Fruit fly (Drosophila melanogaster) whole organism, wandering third instar larva: ENCODE data around the gene CG9300.

Source experiments
- Abd-B ChIP-seq: fragments of >200 bp; optimal IDR thresholded peaks from 2 replicates; lab custom pipeline; 2017; ENCODE audit warnings: missing biosample characterization, missing genetic modification characterization
- CG32264 ChIP-seq: fragments of 200-800 bp; sonication (Bioruptor generic); optimal IDR thresholded peaks from 2 replicates; lab custom pipeline; 2016; ENCODE audit warnings: missing biosample characterization, missing genetic modification characterization
- CG9705 ChIP-seq: fragments of 200-800 bp; sonication (Bioruptor generic); optimal IDR thresholded peaks from 2 replicates; lab custom pipeline; 2018; ENCODE audit warnings: missing biosample characterization, mild to moderate bottlenecking, missing genetic modification characterization
- CrebA ChIP-seq: fragments of 200-800 bp; sonication (Bioruptor generic); optimal IDR thresholded peaks from 2 replicates; lab custom pipeline; 2016; ENCODE audit warnings: missing biosample characterization, mild to moderate bottlenecking, missing genetic modification characterization, borderline replicate concordance
- Dfd ChIP-seq: fragments of >200 bp; optimal IDR thresholded peaks from 2 replicates; lab custom pipeline; 2017; ENCODE audit warnings: missing biosample characterization, missing genetic modification characterization
- Dif ChIP-seq: fragments of 200-275, 200-300 bp; sonication (Bioruptor generic); optimal IDR thresholded peaks from 2 replicates; lab custom pipeline; 2018; ENCODE audit warnings: missing biosample characterization, missing genetic modification characterization; ENCODE audit not compliant: partially characterized antibody
- HLH106 ChIP-seq: fragments of 200-800 bp; optimal IDR thresholded peaks from 3 replicates; lab custom pipeline; 2019; ENCODE audit warnings: missing biosample characterization, mild to moderate bottlenecking, missing genetic modification characterization, moderate library complexity
- Hnf4 ChIP-seq: fragments of 200-800 bp; sonication (Bioruptor generic); optimal IDR thresholded peaks from 2 replicates; lab custom pipeline; 2016; ENCODE audit warnings: missing biosample characterization, mild to moderate bottlenecking, missing genetic modification characterization
- Hr78 ChIP-seq: fragments of >200 bp; optimal IDR thresholded peaks from 2 replicates; lab custom pipeline; 2017; ENCODE audit warnings: missing biosample characterization, missing genetic modification characterization
- Hr83 ChIP-seq: fragments of 200-300 bp; sonication (Bioruptor generic); optimal IDR thresholded peaks from 2 replicates; lab custom pipeline; 2016; ENCODE audit warnings: missing biosample characterization, mild to moderate bottlenecking, missing genetic modification characterization, moderate library complexity; ENCODE audit not compliant: poor library complexity, severe bottlenecking
- Jra ChIP-seq: sonication (Bioruptor generic); optimal IDR thresholded peaks from 2 replicates; lab custom pipeline; 2016; ENCODE audit warnings: missing biosample characterization, missing genetic modification characterization
- Myc ChIP-seq: fragments of >200 bp; optimal IDR thresholded peaks from 2 replicates; lab custom pipeline; 2017
- N ChIP-seq: fragments of >200 bp; optimal IDR thresholded peaks from 2 replicates; lab custom pipeline; 2018; ENCODE audit warnings: missing biosample characterization, missing external identifiers, missing genetic modification characterization
- OdsH ChIP-seq: fragments of 200-800 bp; sonication (Bioruptor generic); optimal IDR thresholded peaks from 2 replicates; lab custom pipeline; 2016; ENCODE audit warnings: missing biosample characterization, mild to moderate bottlenecking, missing genetic modification characterization
- Rel ChIP-seq, 2 experiments: fragments of 200-800 bp; sonication (Bioruptor generic) in 1 of 2; optimal IDR thresholded peaks; 2 replicates in 1 of 2; 3 replicates in 1 of 2; lab custom pipeline; 2016 to 2019; ENCODE audit warnings: mild to moderate bottlenecking in 2 of 2, missing biosample characterization in 2 of 2, missing genetic modification characterization in 2 of 2, moderate library complexity in 1 of 2
- Vsx2 ChIP-seq: fragments of 200-300, 225-300 bp; sonication (Bioruptor generic); optimal IDR thresholded peaks from 2 replicates; lab custom pipeline; 2018; ENCODE audit warnings: missing biosample characterization, missing genetic modification characterization; ENCODE audit not compliant: partially characterized antibody
- br ChIP-seq: fragments of 200-800 bp; sonication (Bioruptor generic); optimal IDR thresholded peaks from 2 replicates; lab custom pipeline; 2016; ENCODE audit warnings: missing biosample characterization, missing genetic modification characterization
- dl ChIP-seq, 2 experiments: fragments of 175-275, 200-275 bp in 1 of 2; fragments of 200-275 bp in 1 of 2; sonication (Bioruptor generic); optimal IDR thresholded peaks; lab custom pipeline; 2018; ENCODE audit warnings: mild to moderate bottlenecking in 2 of 2, missing biosample characterization in 2 of 2, missing genetic modification characterization in 2 of 2, moderate library complexity in 2 of 2; ENCODE audit not compliant: partially characterized antibody in 2 of 2, insufficient read depth in 1 of 2
- dmrt93B ChIP-seq: fragments of 200-800 bp; sonication (Bioruptor generic); optimal IDR thresholded peaks from 2 replicates; lab custom pipeline; 2018; ENCODE audit warnings: missing biosample characterization, mild to moderate bottlenecking, missing genetic modification characterization
- dsf ChIP-seq: sonication (Bioruptor generic); optimal IDR thresholded peaks from 2 replicates; lab custom pipeline; 2016; ENCODE audit warnings: missing biosample characterization, missing genetic modification characterization, borderline replicate concordance
- foxo ChIP-seq, 2 experiments: fragments of 200-800 bp; sonication (Bioruptor generic); optimal IDR thresholded peaks; 2 replicates in 1 of 2; 3 replicates in 1 of 2; lab custom pipeline; 2016 to 2017; ENCODE audit warnings: missing biosample characterization in 2 of 2, missing genetic modification characterization in 2 of 2
- fru ChIP-seq: fragments of 200-800 bp; sonication (Bioruptor generic); optimal IDR thresholded peaks from 3 replicates; lab custom pipeline; 2016; ENCODE audit warnings: missing biosample characterization, mild to moderate bottlenecking, missing genetic modification characterization
- h ChIP-seq: fragments of 200-800 bp; sonication (Bioruptor generic); optimal IDR thresholded peaks from 3 replicates; lab custom pipeline; 2016; ENCODE audit warnings: missing biosample characterization, mild to moderate bottlenecking, missing genetic modification characterization
- jim ChIP-seq: fragments of 175-275, 200-325 bp; sonication (Bioruptor generic); optimal IDR thresholded peaks from 2 replicates; lab custom pipeline; 2016; ENCODE audit warnings: missing biosample characterization, mild to moderate bottlenecking, missing genetic modification characterization
- lola ChIP-seq: fragments of >200 bp; optimal IDR thresholded peaks from 2 replicates; lab custom pipeline; 2017; ENCODE audit warnings: missing biosample characterization, missing genetic modification characterization
- pan ChIP-seq: fragments of >200 bp; optimal IDR thresholded peaks from 2 replicates; lab custom pipeline; 2017
- psq ChIP-seq: fragments of 200-800 bp; sonication (Bioruptor generic); optimal IDR thresholded peaks from 3 replicates; lab custom pipeline; 2017; ENCODE audit warnings: missing biosample characterization, mild to moderate bottlenecking, missing genetic modification characterization, moderate library complexity
- rgr ChIP-seq: fragments of 200-800 bp; sonication (Bioruptor generic); optimal IDR thresholded peaks from 3 replicates; lab custom pipeline; 2016; ENCODE audit warnings: missing biosample characterization, mild to moderate bottlenecking, missing genetic modification characterization
- sage ChIP-seq: fragments of 200-800 bp; sonication (Bioruptor generic); optimal IDR thresholded peaks from 2 replicates; lab custom pipeline; 2016; ENCODE audit warnings: missing biosample characterization, mild to moderate bottlenecking, missing genetic modification characterization
- tai ChIP-seq: sonication (Bioruptor generic); optimal IDR thresholded peaks from 2 replicates; lab custom pipeline; 2016; ENCODE audit warnings: missing biosample characterization, missing genetic modification characterization
- usp ChIP-seq: fragments of >200 bp; optimal IDR thresholded peaks from 2 replicates; lab custom pipeline; 2017; ENCODE audit warnings: missing biosample characterization, missing genetic modification characterization
- woc ChIP-seq: sonication (Bioruptor generic); optimal IDR thresholded peaks from 2 replicates; lab custom pipeline; 2016; ENCODE audit warnings: missing biosample characterization, mild to moderate bottlenecking, missing genetic modification characterization

The CG9300 gene

dm6 chr3L:19552136-19552773 is at the start of gene CG9300, which contains the start of gene Ltn1:
TSS of gene CG9300 (plus strand) at chr3L:19552420.
TSS of gene Ltn1 (minus strand) at chr3L:19552290.
- TF ChIP-seq N (GFP tag; lab: Kevin White, UChicago): no peak
- peak; percentile 9 for TF ChIP-seq Hr83
- TF ChIP-seq dmrt93B: no peak
- TF ChIP-seq HLH106 (tag; lab: Kevin White, UChicago): no peak
- TF ChIP-seq Myc: peak; percentile 43
- no peak for TF ChIP-seq Vsx2 (GFP tag; lab: Kevin White, UChicago)
- TF ChIP-seq Rel (GFP tag; optimal IDR thresholded peaks at IDR 0.05; lab: Kevin White, UChicago): no peak
- TF ChIP-seq Rel (tag; optimal IDR thresholded peaks at IDR 0.05; lab: Kevin White, UChicago): no peak

DNA sequence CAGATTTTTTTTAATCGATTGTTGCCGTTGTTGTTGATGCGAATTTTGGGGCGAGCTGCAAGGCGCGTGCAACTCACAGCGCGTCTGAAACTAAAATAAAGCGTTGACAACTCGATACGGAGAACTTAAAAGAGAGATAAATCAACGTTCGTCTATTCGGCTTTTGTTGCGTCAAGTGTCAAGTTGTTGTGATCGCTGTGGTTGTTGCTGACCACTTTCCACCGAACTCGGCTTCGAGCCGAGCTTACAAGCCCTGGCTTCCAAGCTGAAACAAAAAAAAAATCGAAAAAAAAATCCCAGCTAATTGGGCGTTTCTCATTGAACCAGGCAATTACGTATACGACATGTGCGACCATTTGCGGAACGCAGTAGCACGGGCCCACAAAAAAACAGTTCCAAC is 48.5 kb upstream of the CG9300 start, which contains the start of gene CG9452:
Gene CG9452 (minus strand): TSS at position 101 of the 400 bp plus-strand sequence.
- TF ChIP-seq Dfd (no peak), rgr (no peak), woc (no peak), Vsx2 (GFP tag; lab: Kevin White, UChicago) (no peak), dl (GFP tag; optimal IDR thresholded peaks at IDR 0.05; lab: Kevin White, UChicago; ENCODE audit: insufficient read depth in 1 of 2, partially characterized antibody in 2 of 2) (no peak), psq (GFP tag; lab: Kevin White, UChicago) (no peak), jim (GFP tag; lab: Kevin White, UChicago) (no peak), HLH106 (tag; lab: Kevin White, UChicago) (no peak), Myc (no peak), sage (GFP tag; lab: Kevin White, UChicago) (no peak), fru (GFP tag; lab: Kevin White, UChicago) (no peak), CG32264 (GFP tag; lab: Kevin White, UChicago) (no peak), Rel (GFP tag; optimal IDR thresholded peaks at IDR 0.05; lab: Kevin White, UChicago) (no peak), Rel (tag; optimal IDR thresholded peaks at IDR 0.05; lab: Kevin White, UChicago) (no peak), usp (no peak), CrebA (GFP tag; lab: Kevin White, UChicago) (no peak), dsf (GFP tag; lab: Kevin White, UChicago) (no peak)

dm6 chr3L:19504719-19505118 is 47.5 kb upstream of the CG9300 start:
- TF ChIP-seq Dfd (no peak), psq (GFP tag; lab: Kevin White, UChicago) (no peak), Hr83 (peak; percentile 71), lola (no peak), br (GFP tag; lab: Kevin White, UChicago) (peak; percentile 34), tai (GFP tag; lab: Kevin White, UChicago) (peak; percentile 7), h (GFP tag; lab: Kevin White, UChicago) (peak; percentile 73), OdsH (GFP tag; lab: Kevin White, UChicago) (peak; percentile 60), Vsx2 (GFP tag; lab: Kevin White, UChicago) (no peak), foxo (GFP tag; optimal IDR thresholded peaks at IDR 0.05; lab: Kevin White, UChicago) (peak in 1 of 2 experiments; percentile 38), fru (GFP tag; lab: Kevin White, UChicago) (peak; percentile 44), CG9705 (GFP tag; lab: Kevin White, UChicago) (no peak), Jra (GFP tag; lab: Kevin White, UChicago) (peak; percentile 17), pan (lab: Kevin White, UChicago) (no peak), woc (no peak), jim (GFP tag; lab: Kevin White, UChicago) (no peak), Hr78 (GFP tag; lab: Kevin White, UChicago) (no peak), CG32264 (GFP tag; lab: Kevin White, UChicago) (no peak), Rel (GFP tag; optimal IDR thresholded peaks at IDR 0.05; lab: Kevin White, UChicago) (no peak), Rel (tag; optimal IDR thresholded peaks at IDR 0.05; lab: Kevin White, UChicago) (no peak), Hnf4 (GFP tag; lab: Kevin White, UChicago) (peak; percentile 47), rgr (peak; percentile 66), Abd-B (GFP tag; lab: Kevin White, UChicago) (no peak)

dm6 chr3L:19512672-19513071 is 39.5 kb upstream of the CG9300 start:
- peak; percentile 70 for TF ChIP-seq Dfd
- no peak for TF ChIP-seq dmrt93B
- TF ChIP-seq Dif (GFP tag; lab: Kevin White, UChicago): no peak
- no peak for TF ChIP-seq Hnf4 (GFP tag; lab: Kevin White, UChicago)
